Fruit fly (Drosophila melanogaster) whole organism, wandering third instar larva: Measurements from ENCODE around the gene CG31343.

Experiments
- Abd-B ChIP-seq: fragments of >200 bp; optimal IDR thresholded peaks from 2 replicates; lab custom pipeline; 2017; ENCODE audit warnings: missing biosample characterization, missing genetic modification characterization
- CG32264 ChIP-seq: fragments of 200-800 bp; sonication (Bioruptor generic); optimal IDR thresholded peaks from 2 replicates; lab custom pipeline; 2016; ENCODE audit warnings: missing biosample characterization, missing genetic modification characterization
- CG9705 ChIP-seq: fragments of 200-800 bp; sonication (Bioruptor generic); optimal IDR thresholded peaks from 2 replicates; lab custom pipeline; 2018; ENCODE audit warnings: missing biosample characterization, mild to moderate bottlenecking, missing genetic modification characterization
- CrebA ChIP-seq: fragments of 200-800 bp; sonication (Bioruptor generic); optimal IDR thresholded peaks from 2 replicates; lab custom pipeline; 2016; ENCODE audit warnings: missing biosample characterization, mild to moderate bottlenecking, missing genetic modification characterization, borderline replicate concordance
- Dfd ChIP-seq: fragments of >200 bp; optimal IDR thresholded peaks from 2 replicates; lab custom pipeline; 2017; ENCODE audit warnings: missing biosample characterization, missing genetic modification characterization
- Dif ChIP-seq: fragments of 200-275, 200-300 bp; sonication (Bioruptor generic); optimal IDR thresholded peaks from 2 replicates; lab custom pipeline; 2018; ENCODE audit warnings: missing biosample characterization, missing genetic modification characterization; ENCODE audit not compliant: partially characterized antibody
- GATAd ChIP-seq: sonication (Bioruptor generic); optimal IDR thresholded peaks from 2 replicates; lab custom pipeline; 2016; ENCODE audit warnings: missing biosample characterization, missing genetic modification characterization
- HLH106 ChIP-seq: fragments of 200-800 bp; optimal IDR thresholded peaks from 3 replicates; lab custom pipeline; 2019; ENCODE audit warnings: missing biosample characterization, mild to moderate bottlenecking, missing genetic modification characterization, moderate library complexity
- Hnf4 ChIP-seq: fragments of 200-800 bp; sonication (Bioruptor generic); optimal IDR thresholded peaks from 2 replicates; lab custom pipeline; 2016; ENCODE audit warnings: missing biosample characterization, mild to moderate bottlenecking, missing genetic modification characterization
- Hr78 ChIP-seq: fragments of >200 bp; optimal IDR thresholded peaks from 2 replicates; lab custom pipeline; 2017; ENCODE audit warnings: missing biosample characterization, missing genetic modification characterization
- Hr83 ChIP-seq: fragments of 200-300 bp; sonication (Bioruptor generic); optimal IDR thresholded peaks from 2 replicates; lab custom pipeline; 2016; ENCODE audit warnings: missing biosample characterization, mild to moderate bottlenecking, missing genetic modification characterization, moderate library complexity; ENCODE audit not compliant: poor library complexity, severe bottlenecking
- Jra ChIP-seq: sonication (Bioruptor generic); optimal IDR thresholded peaks from 2 replicates; lab custom pipeline; 2016; ENCODE audit warnings: missing biosample characterization, missing genetic modification characterization
- Mio ChIP-seq: sonication (Bioruptor generic); optimal IDR thresholded peaks from 2 replicates; lab custom pipeline; 2016; ENCODE audit warnings: missing biosample characterization, missing genetic modification characterization
- Myc ChIP-seq: fragments of >200 bp; optimal IDR thresholded peaks from 2 replicates; lab custom pipeline; 2017
- N ChIP-seq: fragments of >200 bp; optimal IDR thresholded peaks from 2 replicates; lab custom pipeline; 2018; ENCODE audit warnings: missing biosample characterization, missing external identifiers, missing genetic modification characterization
- OdsH ChIP-seq: fragments of 200-800 bp; sonication (Bioruptor generic); optimal IDR thresholded peaks from 2 replicates; lab custom pipeline; 2016; ENCODE audit warnings: missing biosample characterization, mild to moderate bottlenecking, missing genetic modification characterization
- Rel ChIP-seq, 2 experiments: fragments of 200-800 bp; sonication (Bioruptor generic) in 1 of 2; optimal IDR thresholded peaks; 2 replicates in 1 of 2; 3 replicates in 1 of 2; lab custom pipeline; 2016 to 2019; ENCODE audit warnings: mild to moderate bottlenecking in 2 of 2, missing biosample characterization in 2 of 2, missing genetic modification characterization in 2 of 2, moderate library complexity in 1 of 2
- Sp1 ChIP-seq: fragments of 200-800 bp; sonication (Bioruptor generic); optimal IDR thresholded peaks from 3 replicates; lab custom pipeline; 2019; ENCODE audit warnings: missing biosample characterization, mild to moderate bottlenecking, missing genetic modification characterization, moderate library complexity
- Vsx2 ChIP-seq: fragments of 200-300, 225-300 bp; sonication (Bioruptor generic); optimal IDR thresholded peaks from 2 replicates; lab custom pipeline; 2018; ENCODE audit warnings: missing biosample characterization, missing genetic modification characterization; ENCODE audit not compliant: partially characterized antibody
- br ChIP-seq: fragments of 200-800 bp; sonication (Bioruptor generic); optimal IDR thresholded peaks from 2 replicates; lab custom pipeline; 2016; ENCODE audit warnings: missing biosample characterization, missing genetic modification characterization
- brk ChIP-seq: fragments of 200-800 bp; sonication (Bioruptor generic); optimal IDR thresholded peaks from 2 replicates; lab custom pipeline; 2016; ENCODE audit warnings: missing biosample characterization, mild to moderate bottlenecking, missing genetic modification characterization
- dl ChIP-seq, 2 experiments: fragments of 175-275, 200-275 bp in 1 of 2; fragments of 200-275 bp in 1 of 2; sonication (Bioruptor generic); optimal IDR thresholded peaks; lab custom pipeline; 2018; ENCODE audit warnings: mild to moderate bottlenecking in 2 of 2, missing biosample characterization in 2 of 2, missing genetic modification characterization in 2 of 2, moderate library complexity in 2 of 2; ENCODE audit not compliant: partially characterized antibody in 2 of 2, insufficient read depth in 1 of 2
- dmrt93B ChIP-seq: fragments of 200-800 bp; sonication (Bioruptor generic); optimal IDR thresholded peaks from 2 replicates; lab custom pipeline; 2018; ENCODE audit warnings: missing biosample characterization, mild to moderate bottlenecking, missing genetic modification characterization
- dsf ChIP-seq: sonication (Bioruptor generic); optimal IDR thresholded peaks from 2 replicates; lab custom pipeline; 2016; ENCODE audit warnings: missing biosample characterization, missing genetic modification characterization, borderline replicate concordance
- ey ChIP-seq: fragments of 200-800 bp; sonication (Bioruptor generic); optimal IDR thresholded peaks from 2 replicates; lab custom pipeline; 2016; ENCODE audit warnings: missing biosample characterization, missing genetic modification characterization
- foxo ChIP-seq, 2 experiments: fragments of 200-800 bp; sonication (Bioruptor generic); optimal IDR thresholded peaks; 2 replicates in 1 of 2; 3 replicates in 1 of 2; lab custom pipeline; 2016 to 2017; ENCODE audit warnings: missing biosample characterization in 2 of 2, missing genetic modification characterization in 2 of 2
- fru ChIP-seq: fragments of 200-800 bp; sonication (Bioruptor generic); optimal IDR thresholded peaks from 3 replicates; lab custom pipeline; 2016; ENCODE audit warnings: missing biosample characterization, mild to moderate bottlenecking, missing genetic modification characterization
- h ChIP-seq: fragments of 200-800 bp; sonication (Bioruptor generic); optimal IDR thresholded peaks from 3 replicates; lab custom pipeline; 2016; ENCODE audit warnings: missing biosample characterization, mild to moderate bottlenecking, missing genetic modification characterization
- jim ChIP-seq: fragments of 175-275, 200-325 bp; sonication (Bioruptor generic); optimal IDR thresholded peaks from 2 replicates; lab custom pipeline; 2016; ENCODE audit warnings: missing biosample characterization, mild to moderate bottlenecking, missing genetic modification characterization
- lola ChIP-seq: fragments of >200 bp; optimal IDR thresholded peaks from 2 replicates; lab custom pipeline; 2017; ENCODE audit warnings: missing biosample characterization, missing genetic modification characterization
- pan ChIP-seq: fragments of >200 bp; optimal IDR thresholded peaks from 2 replicates; lab custom pipeline; 2017
- psq ChIP-seq: fragments of 200-800 bp; sonication (Bioruptor generic); optimal IDR thresholded peaks from 3 replicates; lab custom pipeline; 2017; ENCODE audit warnings: missing biosample characterization, mild to moderate bottlenecking, missing genetic modification characterization, moderate library complexity
- rgr ChIP-seq: fragments of 200-800 bp; sonication (Bioruptor generic); optimal IDR thresholded peaks from 3 replicates; lab custom pipeline; 2016; ENCODE audit warnings: missing biosample characterization, mild to moderate bottlenecking, missing genetic modification characterization
- sage ChIP-seq: fragments of 200-800 bp; sonication (Bioruptor generic); optimal IDR thresholded peaks from 2 replicates; lab custom pipeline; 2016; ENCODE audit warnings: missing biosample characterization, mild to moderate bottlenecking, missing genetic modification characterization
- sv ChIP-seq: fragments of 200-800 bp; sonication (Bioruptor generic); optimal IDR thresholded peaks from 3 replicates; lab custom pipeline; 2016; ENCODE audit warnings: missing biosample characterization, missing genetic modification characterization
- tai ChIP-seq: sonication (Bioruptor generic); optimal IDR thresholded peaks from 2 replicates; lab custom pipeline; 2016; ENCODE audit warnings: missing biosample characterization, missing genetic modification characterization
- usp ChIP-seq: fragments of >200 bp; optimal IDR thresholded peaks from 2 replicates; lab custom pipeline; 2017; ENCODE audit warnings: missing biosample characterization, missing genetic modification characterization
- woc ChIP-seq: sonication (Bioruptor generic); optimal IDR thresholded peaks from 2 replicates; lab custom pipeline; 2016; ENCODE audit warnings: missing biosample characterization, mild to moderate bottlenecking, missing genetic modification characterization

The CG31343 gene

DNA sequence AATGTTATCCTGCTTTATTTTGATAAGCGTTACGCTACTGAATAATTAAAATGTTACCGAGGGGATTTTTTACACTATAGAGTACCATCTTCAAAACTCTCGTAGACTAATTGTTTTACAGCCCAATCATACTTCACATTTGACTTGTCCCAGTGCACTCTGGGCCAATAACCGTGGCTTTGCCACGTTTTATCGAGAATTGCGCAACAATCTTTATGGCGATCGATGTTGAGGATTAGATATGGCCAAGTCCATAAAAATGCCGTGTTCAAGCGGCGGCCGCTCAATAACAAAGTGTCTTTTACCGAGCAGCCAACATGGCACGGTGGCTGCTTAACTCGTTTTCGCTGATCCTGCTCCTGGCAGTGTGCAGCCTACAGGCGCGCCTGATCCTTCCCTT, at the start of gene CG31343:
CG31343 (plus strand) TSS at position 279 of the 400 bp plus-strand sequence.
- no peak for TF ChIP-seq pan (lab: Kevin White, UChicago)
- TF ChIP-seq Hr78 (GFP tag; lab: Kevin White, UChicago), result no peak
- TF ChIP-seq usp, result no peak
- TF ChIP-seq CrebA (GFP tag; lab: Kevin White, UChicago), result no peak
- no peak for TF ChIP-seq Jra (GFP tag; lab: Kevin White, UChicago)
- no peak for TF ChIP-seq dsf (GFP tag; lab: Kevin White, UChicago)
- TF ChIP-seq Mio (GFP tag; lab: Kevin White, UChicago), result no peak
- TF ChIP-seq Dfd, result no peak
- no peak for TF ChIP-seq br (GFP tag; lab: Kevin White, UChicago)
- no peak for TF ChIP-seq dmrt93B
- TF ChIP-seq N (GFP tag; lab: Kevin White, UChicago), result no peak
- TF ChIP-seq CG32264, result no peak
- TF ChIP-seq h (GFP tag; lab: Kevin White, UChicago), result no peak
- TF ChIP-seq OdsH (GFP tag; lab: Kevin White, UChicago), result no peak
- TF ChIP-seq fru, result no peak
- no peak for TF ChIP-seq Sp1 (GFP tag; lab: Kevin White, UChicago)
- TF ChIP-seq, all 38 proteins: peak for 0

DNA sequence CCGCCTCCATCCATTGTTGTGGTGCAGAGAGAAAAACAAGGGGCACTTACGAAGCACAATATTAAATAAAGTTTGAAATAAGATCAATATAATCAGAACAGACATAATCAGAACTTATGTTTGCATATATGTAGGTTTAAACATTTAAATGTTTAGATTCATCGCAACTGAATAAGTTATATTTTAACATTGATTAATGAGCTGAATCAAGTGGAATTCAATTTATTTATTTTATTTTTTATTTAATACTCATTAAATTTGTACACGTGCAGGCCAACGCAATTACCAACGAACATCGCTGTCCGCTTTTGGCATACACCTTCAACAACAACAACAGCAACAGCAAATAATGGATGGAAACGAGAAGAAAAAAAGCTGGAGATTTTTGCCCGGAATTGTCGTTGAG, 46.2 kb upstream of the CG31343 start:
- TF ChIP-seq h (GFP tag; lab: Kevin White, UChicago) (peak; percentile 45), lola (no peak), Dif (GFP tag; lab: Kevin White, UChicago) (no peak), jim (no peak), Hnf4 (GFP tag; lab: Kevin White, UChicago) (no peak), Vsx2 (GFP tag; lab: Kevin White, UChicago) (no peak), psq (GFP tag; lab: Kevin White, UChicago) (peak; percentile 51), tai (no peak), OdsH (GFP tag; lab: Kevin White, UChicago) (peak; percentile 34), Abd-B (GFP tag; lab: Kevin White, UChicago) (no peak), Rel (GFP tag; optimal IDR thresholded peaks at IDR 0.05; lab: Kevin White, UChicago) (no peak), Rel (tag; optimal IDR thresholded peaks at IDR 0.05; lab: Kevin White, UChicago) (no peak), Sp1 (GFP tag; lab: Kevin White, UChicago) (peak; percentile 44), usp (no peak), pan (lab: Kevin White, UChicago) (no peak), brk (no peak), Hr78 (GFP tag; lab: Kevin White, UChicago) (no peak), sv (no peak), Hr83 (no peak), sage (GFP tag; lab: Kevin White, UChicago) (no peak), ey (peak; percentile 32), Dfd (no peak), foxo (GFP tag; optimal IDR thresholded peaks at IDR 0.05; lab: Kevin White, UChicago) (peak in 1 of 2 experiments; percentile 69), GATAd (GFP tag; lab: Kevin White, UChicago) (no peak), CrebA (GFP tag; lab: Kevin White, UChicago) (no peak), Myc (lab: Kevin White, UChicago) (no peak), br (GFP tag; lab: Kevin White, UChicago) (peak; percentile 36), CG32264 (no peak), fru (peak; percentile 61), woc (GFP tag; lab: Kevin White, UChicago) (no peak), N (GFP tag; lab: Kevin White, UChicago) (no peak), dl (GFP tag; optimal IDR thresholded peaks at IDR 0.05; lab: Kevin White, UChicago; ENCODE audit: insufficient read depth in 1 of 2, partially characterized antibody in 2 of 2) (no peak), dsf (GFP tag; lab: Kevin White, UChicago) (no peak), Mio (GFP tag; lab: Kevin White, UChicago) (no peak), CG9705 (GFP tag; lab: Kevin White, UChicago) (no peak), rgr (GFP tag; lab: Kevin White, UChicago) (peak; percentile 22), dmrt93B (peak; percentile 22), HLH106 (tag; lab: Kevin White, UChicago) (peak; percentile 63), Jra (GFP tag; lab: Kevin White, UChicago) (no peak)
